Worm (Caenorhabditis elegans): ENCODE measurements around the gene hda-5.

The hda-5 gene

DNA sequence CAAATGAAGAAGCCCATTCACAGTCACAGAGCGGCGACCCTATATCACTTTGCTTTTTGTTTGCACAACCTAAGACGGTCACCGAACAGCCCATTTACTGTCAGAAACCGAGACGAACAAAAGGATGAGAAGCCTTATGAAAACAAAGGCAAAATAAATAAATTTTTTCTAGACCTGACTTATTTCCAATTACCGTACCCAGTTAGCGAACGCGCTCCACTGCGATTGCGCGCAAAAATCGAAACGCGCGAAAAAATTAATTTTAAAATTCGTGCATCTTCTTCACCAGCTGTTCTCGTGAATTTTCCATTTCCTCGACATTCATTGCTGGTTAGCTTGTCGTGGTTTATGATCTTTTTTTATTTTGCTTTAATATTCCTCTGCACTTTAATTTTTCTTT, 16.3 kb upstream of the hda-5 start, which contains the start of gene F43G6.16:
Gene F43G6.16, minus strand, starts transcription at position 141 of the 400 bp plus-strand sequence.
- TF ChIP-seq F55B11.4 (tag; optimal IDR thresholded peaks at IDR 0.05; ENCODE audit: borderline replicate concordance, insufficient read depth), result no peak
- no peak for TF ChIP-seq nhr-179 (tag; optimal IDR thresholded peaks at IDR 0.05)
- no peak for TF ChIP-seq gei-17 (GFP tag; optimal IDR thresholded peaks at IDR 0.05)
- TF ChIP-seq tlf-1 (GFP tag; optimal IDR thresholded peaks at IDR 0.05), result peak; percentile 70
- TF ChIP-seq C06A6.2 (GFP tag; conservative IDR thresholded peaks at IDR 0.05), result no peak
- TF ChIP-seq T07F8.4 (tag; optimal IDR thresholded peaks at IDR 0.05), result no peak
- no peak for TF ChIP-seq hlh-26 (GFP tag; conservative IDR thresholded peaks at IDR 0.05)
- TF ChIP-seq sea-2 (GFP tag; IDR thresholded peaks at IDR 0.05), result no peak
- TF ChIP-seq akir-1 (GFP tag; optimal IDR thresholded peaks at IDR 0.05), result no peak
- peak; percentile 95 for TF ChIP-seq lin-54 (GFP tag; optimal IDR thresholded peaks at IDR 0.05)
- TF ChIP-seq hmg-20 (GFP tag; IDR thresholded peaks at IDR 0.05), result no peak
- TF ChIP-seq fkh-3 (tag; optimal IDR thresholded peaks at IDR 0.05), result no peak
- TF ChIP-seq F23B12.7 (tag; optimal IDR thresholded peaks at IDR 0.05; ENCODE audit: insufficient read depth), result peak; percentile 74
- TF ChIP-seq ztf-22 (GFP tag; optimal IDR thresholded peaks at IDR 0.05), result no peak
- TF ChIP-seq nhr-120 (GFP tag; IDR thresholded peaks at IDR 0.05), result no peak
- TF ChIP-seq mel-28 (tag; optimal IDR thresholded peaks at IDR 0.05; ENCODE audit: borderline replicate concordance), result no peak
- peak; percentile 87 for TF ChIP-seq hrde-1 (tag; optimal IDR thresholded peaks at IDR 0.05; ENCODE audit: borderline replicate concordance)
- no peak for TF ChIP-seq F37B4.10 (GFP tag; IDR thresholded peaks at IDR 0.05)
- peak; percentile 97 for TF ChIP-seq D2030.7 (GFP tag; IDR thresholded peaks at IDR 0.05)
- TF ChIP-seq ztf-28 (GFP tag; IDR thresholded peaks at IDR 0.05), result peak; percentile 76; the same call in 1 of the 2 replicates
- peak; percentile 92 for TF ChIP-seq Y53G8AR.9 (GFP tag; conservative IDR thresholded peaks at IDR 0.05)
- TF ChIP-seq lag-1 (GFP tag; IDR thresholded peaks at IDR 0.05), result no peak
- peak; percentile 64; the same call in 1 of the 2 replicates for TF ChIP-seq C17E4.6 (GFP tag; IDR thresholded peaks at IDR 0.05)
- no peak for TF ChIP-seq cebp-2 (GFP tag; IDR thresholded peaks at IDR 0.05)
- TF ChIP-seq ekl-4 (GFP tag; IDR thresholded peaks at IDR 0.05), result peak; percentile 63
- 0 out of 2 replicates have a peak, but pooled peaks have one; percentile 50 for TF ChIP-seq nfyb-1 (GFP tag; IDR thresholded peaks at IDR 0.05)
- peak; percentile 53 for TF ChIP-seq tbp1 (GFP tag; optimal IDR thresholded peaks at IDR 0.05)
- peak; percentile 28 for TF ChIP-seq snpc-4 (GFP tag; optimal IDR thresholded peaks at IDR 0.05)
- TF ChIP-seq snpc-4 (tag; optimal IDR thresholded peaks at IDR 0.05), result peak; percentile 21 to 63 (median 40)
- no peak for TF ChIP-seq F57A8.1 (GFP tag; optimal IDR thresholded peaks at IDR 0.05)
- TF ChIP-seq madf-8 (GFP tag; conservative IDR thresholded peaks at IDR 0.05), result peak; percentile 100
- TF ChIP-seq nhr-80 (tag; optimal IDR thresholded peaks at IDR 0.05), result no peak
- no peak for TF ChIP-seq lin-26 (GFP tag; IDR thresholded peaks at IDR 0.05)
- TF ChIP-seq snpc-1.3 (tag; optimal IDR thresholded peaks at IDR 0.05; ENCODE audit: insufficient read depth), result peak; percentile 64
- TF ChIP-seq F57C9.4 (tag; optimal IDR thresholded peaks at IDR 0.05), result no peak
- no peak for TF ChIP-seq B0261.1 (tag; optimal IDR thresholded peaks at IDR 0.05)
- peak; percentile 28; the same call in 1 of the 2 replicates for TF ChIP-seq aptf-2 (GFP tag; conservative IDR thresholded peaks at IDR 0.05)
- no peak for TF ChIP-seq rec-8 (tag; optimal IDR thresholded peaks at IDR 0.05)
- TF ChIP-seq ceh-91 (GFP tag; IDR thresholded peaks at IDR 0.05), result peak; percentile 97
- peak; percentile 60 for TF ChIP-seq ceh-100 (GFP tag; IDR thresholded peaks at IDR 0.05)
- no peak for TF ChIP-seq B0035.1 (tag; optimal IDR thresholded peaks at IDR 0.05)
- TF ChIP-seq rpc-1 (optimal IDR thresholded peaks at IDR 0.05), result no peak
- peak; percentile 12 for TF ChIP-seq rpc-1 (tag; optimal IDR thresholded peaks at IDR 0.05)
- no peak for TF ChIP-seq die-1 (tag; optimal IDR thresholded peaks at IDR 0.05)
- peak; percentile 89 for TF ChIP-seq dox-1 (GFP tag; IDR thresholded peaks at IDR 0.05)
- TF ChIP-seq K12H6.12 (tag; optimal IDR thresholded peaks at IDR 0.05), result no peak
- TF ChIP-seq pbrm-1 (GFP tag; IDR thresholded peaks at IDR 0.05), result peak; percentile 77
- TF ChIP-seq unc-130 (GFP tag; optimal IDR thresholded peaks at IDR 0.05), result peak; percentile 91
- peak; percentile 99 for TF ChIP-seq xnd-1 (tag; optimal IDR thresholded peaks at IDR 0.05)
